Fruit fly (Drosophila melanogaster) S2 (cell line): ENCODE results near the gene hh.

Experiments used
- CG8478 ChIP-seq: fragments of >200 bp; optimal IDR thresholded peaks from 2 replicates; lab custom pipeline; 2018
- CTCF ChIP-seq, 2 experiments: fragments of >200 bp; optimal IDR thresholded peaks; 2 replicates each; lab custom pipeline; 2018

hh gene

dm6 chr3R:23171867-23172266, 30.2 kb upstream of the hh start:
- TF ChIP-seq CTCF (optimal IDR thresholded peaks at IDR 0.05; lab: Kevin White, UChicago) (no peak), CG8478 (lab: Kevin White, UChicago) (no peak)

- TF ChIP-seq CTCF (optimal IDR thresholded peaks at IDR 0.05; lab: Kevin White, UChicago) (no peak), CG8478 (lab: Kevin White, UChicago) (no peak)
Observed at dm6 chr3R:23170335-23170734, 28.6 kb upstream of the hh start.

- TF ChIP-seq CTCF (optimal IDR thresholded peaks at IDR 0.05; lab: Kevin White, UChicago): peak; percentile 60 to 70
- TF ChIP-seq CG8478 (lab: Kevin White, UChicago): no peak
Observed at dm6 chr3R:23167507-23168324, 26.0 kb upstream of the hh start, which contains the start of gene Irk1. TSS of gene Irk1 (plus strand) at chr3R:23168317.

- TF ChIP-seq CTCF (optimal IDR thresholded peaks at IDR 0.05; lab: Kevin White, UChicago) (no peak), CG8478 (lab: Kevin White, UChicago) (no peak)
Observed at dm6 chr3R:23164630-23165029, 22.9 kb upstream of the hh start.

- TF ChIP-seq CG8478 (lab: Kevin White, UChicago) (no peak), CTCF (optimal IDR thresholded peaks at IDR 0.05; lab: Kevin White, UChicago) (no peak)
Observed at dm6 chr3R:23164134-23164533, 22.4 kb upstream of the hh start.

- TF ChIP-seq CTCF (optimal IDR thresholded peaks at IDR 0.05; lab: Kevin White, UChicago): no peak
- no peak for TF ChIP-seq CG8478 (lab: Kevin White, UChicago)
Observed at dm6 chr3R:23161288-23161870, 19.7 kb upstream of the hh start, which contains the start of gene CG13829. TSS of gene CG13829 (minus strand) at chr3R:23161338.

dm6 chr3R:23159289-23159956, 17.7 kb upstream of the hh start, which contains the start of gene VhaAC39-2:
TSS of gene VhaAC39-2 (minus strand) at chr3R:23159316.
- TF ChIP-seq CG8478 (lab: Kevin White, UChicago): no peak
- TF ChIP-seq CTCF (optimal IDR thresholded peaks at IDR 0.05; lab: Kevin White, UChicago): peak in 1 of 2 experiments; percentile 85

- TF ChIP-seq CTCF (optimal IDR thresholded peaks at IDR 0.05; lab: Kevin White, UChicago): peak; percentile 78 to 81
- no peak for TF ChIP-seq CG8478 (lab: Kevin White, UChicago)
Observed at dm6 chr3R:23157664-23158151, 16.0 kb upstream of the hh start, which contains the start of gene unk. TSS of gene unk (minus strand) at chr3R:23157862.

dm6 chr3R:23156865-23157515, 15.3 kb upstream of the hh start:
- TF ChIP-seq CG8478 (lab: Kevin White, UChicago) (no peak), CTCF (optimal IDR thresholded peaks at IDR 0.05; lab: Kevin White, UChicago) (no peak)

dm6 chr3R:23156347-23156864, 14.7 kb upstream of the hh start:
- TF ChIP-seq CG8478 (lab: Kevin White, UChicago): no peak
- no peak for TF ChIP-seq CTCF (optimal IDR thresholded peaks at IDR 0.05; lab: Kevin White, UChicago)

- no peak for TF ChIP-seq CG8478 (lab: Kevin White, UChicago)
- no peak for TF ChIP-seq CTCF (optimal IDR thresholded peaks at IDR 0.05; lab: Kevin White, UChicago)
Observed at dm6 chr3R:23149021-23149571, 7.4 kb upstream of the hh start.

dm6 chr3R:23148433-23148832, 6.7 kb upstream of the hh start:
- no peak for TF ChIP-seq CTCF (optimal IDR thresholded peaks at IDR 0.05; lab: Kevin White, UChicago)
- TF ChIP-seq CG8478 (lab: Kevin White, UChicago): no peak

dm6 chr3R:23147625-23148024, 5.9 kb upstream of the hh start:
- TF ChIP-seq CTCF (optimal IDR thresholded peaks at IDR 0.05; lab: Kevin White, UChicago) (no peak), CG8478 (lab: Kevin White, UChicago) (no peak)

- TF ChIP-seq CTCF (optimal IDR thresholded peaks at IDR 0.05; lab: Kevin White, UChicago) (no peak), CG8478 (lab: Kevin White, UChicago) (no peak)
Observed at dm6 chr3R:23147058-23147457, 5.4 kb upstream of the hh start.
